Fruit fly (Drosophila melanogaster): ENCODE results near the gene CG4073.
A peak's percentile ranks its signal among the peaks of the same experiment; 100 is the strongest.

CG4073 gene

DNA sequence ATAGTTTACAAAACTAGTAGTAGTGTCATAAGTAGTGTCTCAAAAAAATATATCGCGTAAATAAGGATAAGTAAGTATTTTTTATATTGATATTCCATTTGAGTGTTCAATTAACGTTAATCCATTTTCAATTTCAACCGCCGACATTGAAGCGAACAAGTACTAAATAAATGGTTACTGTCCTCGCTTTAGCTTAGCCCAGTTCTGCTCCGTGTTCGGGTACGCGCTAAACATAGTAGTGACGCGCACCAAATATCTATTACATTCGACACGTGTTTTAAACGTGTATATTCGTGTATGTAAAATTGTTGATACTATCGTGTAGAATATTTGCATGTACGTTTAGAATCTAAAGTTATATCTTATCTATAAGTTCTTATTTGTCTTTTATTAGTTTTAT lies 39.5 kb upstream of the CG4073 start (continued):
- peak; percentile 31 for TF ChIP-seq PHDP (tag; optimal IDR thresholded peaks at IDR 0.05)
- no peak; the same call in 2 of the 3 replicates for TF ChIP-seq zen2 (GFP tag; IDR thresholded peaks at IDR 0.05; ENCODE audit: partially characterized antibody)
- no peak for TF ChIP-seq nau (GFP tag; optimal IDR thresholded peaks at IDR 0.05)
- no peak for TF ChIP-seq klu (GFP tag; IDR thresholded peaks at IDR 0.05)
- peak; percentile 78 for TF ChIP-seq CG1603 (tag; optimal IDR thresholded peaks at IDR 0.05)
- peak; percentile 69 for TF ChIP-seq CG11504 (tag; optimal IDR thresholded peaks at IDR 0.05)
- peak; percentile 24 for TF ChIP-seq CG4424 (GFP tag; optimal IDR thresholded peaks at IDR 0.05)
- TF ChIP-seq slbo (GFP tag; IDR thresholded peaks at IDR 0.05) = no peak
- TF ChIP-seq ato (GFP tag; IDR thresholded peaks at IDR 0.05; ENCODE audit: partially characterized antibody) = no peak
- no peak for TF ChIP-seq CG10462 (GFP tag; optimal IDR thresholded peaks at IDR 0.05)
- TF ChIP-seq CG17568 (GFP tag; optimal IDR thresholded peaks at IDR 0.05) = no peak
- TF ChIP-seq NC2α (GFP tag; optimal IDR thresholded peaks at IDR 0.05) = no peak
- no peak for TF ChIP-seq CkIIα-i1 (GFP tag; IDR thresholded peaks at IDR 0.05)
- TF ChIP-seq CG32772 (GFP tag; IDR thresholded peaks at IDR 0.05) = no peak
- no peak for TF ChIP-seq kah (GFP tag; optimal IDR thresholded peaks at IDR 0.05)
- TF ChIP-seq CG13894 (tag; optimal IDR thresholded peaks at IDR 0.05) = peak; percentile 56
- TF ChIP-seq CG6854 (GFP tag; optimal IDR thresholded peaks at IDR 0.05) = no peak
- no peak for TF ChIP-seq Hr39 (optimal IDR thresholded peaks at IDR 0.05)
- TF ChIP-seq CG3281 (GFP tag; optimal IDR thresholded peaks at IDR 0.05) = peak; percentile 43
- no peak for TF ChIP-seq Taf1 (GFP tag; IDR thresholded peaks at IDR 0.05)
- no peak for TF ChIP-seq Ptx1 (GFP tag; IDR thresholded peaks at IDR 0.05)
- TF ChIP-seq ap (GFP tag; IDR thresholded peaks at IDR 0.05) = no peak
- no peak for TF ChIP-seq pfk (GFP tag; optimal IDR thresholded peaks at IDR 0.05)
- no peak for TF ChIP-seq Kr (GFP tag; optimal IDR thresholded peaks at IDR 0.05)
- TF ChIP-seq Sox102F (GFP tag; optimal IDR thresholded peaks at IDR 0.05) = no peak
- no peak for TF ChIP-seq CG4360 (GFP tag; IDR thresholded peaks at IDR 0.05)
- no peak for TF ChIP-seq ro (GFP tag; IDR thresholded peaks at IDR 0.05)
- no peak for TF ChIP-seq stc (GFP tag; IDR thresholded peaks at IDR 0.05)
- no peak for TF ChIP-seq MESR4 (GFP tag; optimal IDR thresholded peaks at IDR 0.05)
- peak; percentile 82 for TF ChIP-seq Dbx (GFP tag; IDR thresholded peaks at IDR 0.05)
- TF ChIP-seq CG15073 (GFP tag; optimal IDR thresholded peaks at IDR 0.05) = no peak
- TF ChIP-seq CG7928 (GFP tag; optimal IDR thresholded peaks at IDR 0.05) = peak; percentile 13
- no peak for TF ChIP-seq dati (GFP tag; IDR thresholded peaks at IDR 0.05)
- no peak for TF ChIP-seq CrebB (tag; optimal IDR thresholded peaks at IDR 0.05)
- peak; percentile 24 for TF ChIP-seq Bteb2 (GFP tag; optimal IDR thresholded peaks at IDR 0.05)
- TF ChIP-seq tin (GFP tag; optimal IDR thresholded peaks at IDR 0.05) = no peak
- peak; percentile 82 for TF ChIP-seq Opbp (GFP tag; IDR thresholded peaks at IDR 0.05; ENCODE audit: partially characterized antibody)
- peak; percentile 28 for TF ChIP-seq CG4854 (GFP tag; optimal IDR thresholded peaks at IDR 0.05)
- TF ChIP-seq pum (GFP tag; optimal IDR thresholded peaks at IDR 0.05) = peak; percentile 16
- TF ChIP-seq BtbVII (GFP tag; optimal IDR thresholded peaks at IDR 0.05) = peak; percentile 24
- TF ChIP-seq sug (tag; optimal IDR thresholded peaks at IDR 0.05) = peak; percentile 43
- TF ChIP-seq dm (GFP tag; optimal IDR thresholded peaks at IDR 0.05) = peak; percentile 24
- TF ChIP-seq dysf (GFP tag; IDR thresholded peaks at IDR 0.05) = no peak
- TF ChIP-seq CG10979 (tag; optimal IDR thresholded peaks at IDR 0.05) = peak; percentile 35
- no peak for TF ChIP-seq Six4 (GFP tag; optimal IDR thresholded peaks at IDR 0.05)
- TF ChIP-seq dimm (GFP tag; IDR thresholded peaks at IDR 0.05) = no peak
- TF ChIP-seq CG2889 (GFP tag; IDR thresholded peaks at IDR 0.05) = no peak
- no peak for TF ChIP-seq CG16815 (GFP tag; optimal IDR thresholded peaks at IDR 0.05)
- no peak for TF ChIP-seq CG13296 (GFP tag; optimal IDR thresholded peaks at IDR 0.05)
- TF ChIP-seq CG11093 (GFP tag; IDR thresholded peaks at IDR 0.05) = no peak
- TF ChIP-seq CG1647 (GFP tag; optimal IDR thresholded peaks at IDR 0.05) = peak; percentile 44
- TF ChIP-seq Lpt (GFP tag; optimal IDR thresholded peaks at IDR 0.05) = no peak
- TF ChIP-seq Pdp1 (GFP tag; optimal IDR thresholded peaks at IDR 0.05) = peak in 1 of 2 experiments; percentile 18
